Worm (Caenorhabditis elegans) whole organism, L4 larva: ENCODE results near the gene clc-26.

Source experiments
- daf-8 ChIP-seq: fragments of 200-800 bp; sonication (Bioruptor generic); IDR thresholded peaks from 2 replicates; pipeline ENCODE4 v1.3.6; 2022; ENCODE audit warnings: missing genetic modification characterization, missing compliant biosample characterization
- lin-15B ChIP-seq: fragments of 150-350 bp; sonication (generic microtip); optimal IDR thresholded peaks from 3 replicates; lab custom pipeline; 2014; ENCODE audit warnings: missing biosample characterization, missing genetic modification characterization
- lsy-2 ChIP-seq, 2 experiments: fragments of 150-350 bp in 1 of 2; sonication (generic microtip) in 1 of 2; optimal IDR thresholded peaks; 2 replicates each; lab custom pipeline; 2014 to 2017; ENCODE audit warnings: missing biosample characterization in 2 of 2, missing genetic modification characterization in 2 of 2
- rbr-2 ChIP-seq: sonication (generic microtip); optimal IDR thresholded peaks from 2 replicates; lab custom pipeline; 2016; ENCODE audit warnings: missing genotype, missing genetic modification characterization, missing compliant biosample characterization
- snpc-1.2 ChIP-seq: fragments of 200-800 bp; sonication (Bioruptor generic); IDR thresholded peaks from 2 replicates; pipeline ENCODE4 v1.3.6; 2022; ENCODE audit warnings: missing genetic modification reagents, missing genetic modification characterization, missing compliant biosample characterization
- ztf-11 ChIP-seq: fragments of 150-350 bp; optimal IDR thresholded peaks from 2 replicates; lab custom pipeline; 2014; ENCODE audit warnings: missing biosample characterization, missing genetic modification characterization

ce11 chrIII:1002510-1002909 is 28.4 kb downstream of the clc-26 start, which contains the start of gene clec-150:
- TF ChIP-seq ztf-11 (tag; lab: Kevin White, UChicago): no peak
- TF ChIP-seq rbr-2: no peak
- TF ChIP-seq daf-8 (GFP tag; lab: Robert Waterston, UW): no peak
- TF ChIP-seq snpc-1.2 (GFP tag; lab: Robert Waterston, UW): no peak
- TF ChIP-seq lsy-2 (tag; optimal IDR thresholded peaks at IDR 0.05; lab: Kevin White, UChicago): no peak
- TF ChIP-seq lin-15B (tag; lab: Kevin White, UChicago): no peak
